Fruit fly (Drosophila melanogaster) whole organism, prepupa: ENCODE data around the gene CG34135.

ENCODE experiments used
- CG10631 ChIP-seq: fragments of 200-800 bp; sonication (Bioruptor generic); optimal IDR thresholded peaks from 2 replicates; lab custom pipeline; 2016; ENCODE audit warnings: missing biosample characterization, missing genetic modification characterization
- CG10669 ChIP-seq: fragments of 200-800 bp; sonication (Bioruptor generic); optimal IDR thresholded peaks from 3 replicates; lab custom pipeline; 2018; ENCODE audit warnings: missing biosample characterization, mild to moderate bottlenecking, missing genetic modification characterization, moderate library complexity
- CG11294 ChIP-seq: fragments of 200-800 bp; sonication (Bioruptor generic); IDR thresholded peaks from 2 replicates; pipeline ENCODE4 v1.3.6; 2022; ENCODE audit warnings: missing biosample characterization, missing genetic modification characterization
- CG11762 ChIP-seq: fragments of 200-800 bp; sonication (Bioruptor generic); optimal IDR thresholded peaks from 3 replicates; lab custom pipeline; 2016; ENCODE audit warnings: missing biosample characterization, missing genetic modification characterization; ENCODE audit not compliant: insufficient read depth
- CG11902 ChIP-seq: fragments of 200-800 bp; sonication (Bioruptor generic); optimal IDR thresholded peaks from 3 replicates; lab custom pipeline; 2016; ENCODE audit warnings: missing biosample characterization, missing genetic modification characterization
- CG15336 ChIP-seq: fragments of 200-800 bp; sonication (Bioruptor generic); IDR thresholded peaks from 2 replicates; pipeline ENCODE4 v1.3.6; 2022; ENCODE audit warnings: missing biosample characterization, missing genetic modification characterization
- CG1621 ChIP-seq: fragments of 200-800 bp; sonication (Bioruptor generic); optimal IDR thresholded peaks from 3 replicates; lab custom pipeline; 2018; ENCODE audit warnings: missing biosample characterization, mild to moderate bottlenecking, missing genetic modification characterization
- CG32006 ChIP-seq: fragments of 200-800 bp; sonication (Bioruptor generic); optimal IDR thresholded peaks from 3 replicates; lab custom pipeline; 2017; ENCODE audit warnings: missing biosample characterization, mild to moderate bottlenecking, missing genetic modification characterization
- CG3919 ChIP-seq: fragments of 200-800 bp; sonication (Bioruptor generic); optimal IDR thresholded peaks from 3 replicates; lab custom pipeline; 2016; ENCODE audit warnings: missing biosample characterization, missing genetic modification characterization
- CG4318 ChIP-seq: fragments of 200-800 bp; sonication (Bioruptor generic); optimal IDR thresholded peaks from 3 replicates; lab custom pipeline; 2017; ENCODE audit warnings: missing biosample characterization, mild to moderate bottlenecking, missing genetic modification characterization
- CG6163 ChIP-seq: fragments of 200-800 bp; sonication (Bioruptor generic); IDR thresholded peaks from 3 replicates; pipeline ENCODE4 v1.3.6; 2022; ENCODE audit warnings: missing biosample characterization, missing genetic modification characterization
- CG6276 ChIP-seq: fragments of 200-800 bp; sonication (Bioruptor generic); optimal IDR thresholded peaks from 2 replicates; lab custom pipeline; 2017; ENCODE audit warnings: missing biosample characterization, mild to moderate bottlenecking, missing genetic modification characterization
- CG6808 ChIP-seq: fragments of 200-800 bp; sonication (Bioruptor generic); optimal IDR thresholded peaks from 3 replicates; lab custom pipeline; 2017; ENCODE audit warnings: missing biosample characterization, missing genetic modification characterization, mild to moderate bottlenecking, moderate library complexity, missing genetic modification reagents
- CG6854 ChIP-seq: fragments of 200-800 bp; sonication (Bioruptor generic); optimal IDR thresholded peaks from 2 replicates; lab custom pipeline; 2017; ENCODE audit warnings: missing biosample characterization, mild to moderate bottlenecking, missing genetic modification characterization
- CG7368 ChIP-seq: fragments of 200-800 bp; sonication (Bioruptor generic); optimal IDR thresholded peaks from 3 replicates; lab custom pipeline; 2016; ENCODE audit warnings: missing biosample characterization, missing genetic modification characterization
- CG8119 ChIP-seq: fragments of 200-800 bp; sonication (Bioruptor generic); IDR thresholded peaks from 3 replicates; pipeline ENCODE4 v1.3.6; 2022; ENCODE audit warnings: missing biosample characterization, missing genetic modification characterization
- CG8319 ChIP-seq: fragments of 200-800 bp; sonication (Bioruptor generic); optimal IDR thresholded peaks from 3 replicates; lab custom pipeline; 2016; ENCODE audit warnings: missing biosample characterization, missing genetic modification characterization
- CG8632 ChIP-seq: fragments of 200-800 bp; sonication (Bioruptor generic); optimal IDR thresholded peaks from 3 replicates; lab custom pipeline; 2016; ENCODE audit warnings: missing biosample characterization, missing genetic modification characterization
- CG9139 ChIP-seq: fragments of 200-800 bp; sonication (Bioruptor generic); optimal IDR thresholded peaks from 3 replicates; lab custom pipeline; 2017; ENCODE audit warnings: missing biosample characterization, mild to moderate bottlenecking, missing genetic modification characterization
- Eip75B ChIP-seq: fragments of 200-800 bp; sonication (Bioruptor generic); optimal IDR thresholded peaks from 3 replicates; lab custom pipeline; 2016; ENCODE audit warnings: missing biosample characterization, missing genetic modification characterization
- Eip78C ChIP-seq: fragments of 200-800 bp; sonication (Bioruptor generic); peaks from one replicate; lab custom pipeline; 2016; ENCODE audit warnings: missing biosample characterization, missing genetic modification characterization
- Eip93F ChIP-seq: fragments of 200-800 bp; sonication (Bioruptor generic); optimal IDR thresholded peaks from 2 replicates; lab custom pipeline; 2016; ENCODE audit warnings: missing biosample characterization, mild to moderate bottlenecking, missing genetic modification characterization
- Ets21C ChIP-seq: fragments of 200-800 bp; sonication (Bioruptor generic); optimal IDR thresholded peaks from 3 replicates; lab custom pipeline; 2016; ENCODE audit warnings: missing biosample characterization, missing genetic modification characterization
- Ets96B ChIP-seq: fragments of 200-800 bp; optimal IDR thresholded peaks from 2 replicates; lab custom pipeline; 2019; ENCODE audit warnings: missing biosample characterization, mild to moderate bottlenecking, missing genetic modification characterization, moderate library complexity
- Gug ChIP-seq: fragments of 200-800 bp; sonication (Bioruptor generic); IDR thresholded peaks from 2 replicates; pipeline ENCODE4 v1.3.6; 2022; ENCODE audit warnings: missing biosample characterization, missing genetic modification characterization
- Hr38 ChIP-seq: sonication (Bioruptor generic); optimal IDR thresholded peaks from 2 replicates; lab custom pipeline; 2016; ENCODE audit warnings: missing biosample characterization, missing genetic modification characterization
- Lpt ChIP-seq: fragments of 200-800 bp; sonication (Bioruptor generic); optimal IDR thresholded peaks from 3 replicates; lab custom pipeline; 2016; ENCODE audit warnings: missing biosample characterization, missing genetic modification characterization
- Met ChIP-seq: fragments of 200-800 bp; sonication (Bioruptor generic); optimal IDR thresholded peaks from 3 replicates; lab custom pipeline; 2016; ENCODE audit warnings: missing biosample characterization, missing genetic modification characterization
- OdsH ChIP-seq: fragments of 200-800 bp; sonication (Bioruptor generic); optimal IDR thresholded peaks from 3 replicates; lab custom pipeline; 2016; ENCODE audit warnings: missing biosample characterization, missing genetic modification characterization
- Sox102F ChIP-seq: fragments of 200-800 bp; sonication (Bioruptor generic); optimal IDR thresholded peaks from 2 replicates; lab custom pipeline; 2016; ENCODE audit warnings: missing biosample characterization, mild to moderate bottlenecking, missing genetic modification characterization
- Sox14 ChIP-seq: fragments of 200-800 bp; sonication (Bioruptor generic); optimal IDR thresholded peaks from 3 replicates; lab custom pipeline; 2016; ENCODE audit warnings: missing biosample characterization, missing genetic modification characterization
- Sox15 ChIP-seq: fragments of 200-800 bp; sonication (Bioruptor generic); optimal IDR thresholded peaks from 3 replicates; lab custom pipeline; 2016; ENCODE audit warnings: missing biosample characterization, missing genetic modification characterization
- acj6 ChIP-seq: fragments of 200-800 bp; sonication (Bioruptor generic); optimal IDR thresholded peaks from 3 replicates; lab custom pipeline; 2016; ENCODE audit warnings: missing biosample characterization, missing genetic modification characterization
- cyc ChIP-seq: fragments of 200-800 bp; sonication (Bioruptor generic); optimal IDR thresholded peaks from 3 replicates; lab custom pipeline; 2016; ENCODE audit warnings: missing biosample characterization, missing genetic modification characterization
- eg ChIP-seq: fragments of 200-800 bp; sonication (Bioruptor generic); IDR thresholded peaks from 3 replicates; pipeline ENCODE4 v1.3.6; 2022; ENCODE audit warnings: missing biosample characterization, missing genetic modification characterization
- esn ChIP-seq: fragments of 200-800 bp; sonication (Bioruptor generic); optimal IDR thresholded peaks from 2 replicates; lab custom pipeline; 2016; ENCODE audit warnings: missing biosample characterization, mild to moderate bottlenecking, missing genetic modification characterization, moderate library complexity
- fd59A ChIP-seq: fragments of 200-800 bp; sonication (Bioruptor generic); optimal IDR thresholded peaks from 2 replicates; lab custom pipeline; 2017; ENCODE audit warnings: missing biosample characterization, mild to moderate bottlenecking, missing genetic modification characterization, missing genetic modification reagents
- fd85E ChIP-seq: fragments of 200-800 bp; sonication (Bioruptor generic); optimal IDR thresholded peaks from 3 replicates; lab custom pipeline; 2016; ENCODE audit warnings: missing biosample characterization, missing genetic modification characterization
- fkh ChIP-seq: fragments of 200-800 bp; sonication (Bioruptor generic); optimal IDR thresholded peaks from 3 replicates; lab custom pipeline; 2017; ENCODE audit warnings: missing biosample characterization, mild to moderate bottlenecking, missing genetic modification characterization, moderate library complexity
- lz ChIP-seq: fragments of 200-800 bp; sonication (Bioruptor generic); optimal IDR thresholded peaks from 3 replicates; lab custom pipeline; 2016; ENCODE audit warnings: missing biosample characterization, missing genetic modification characterization
- net ChIP-seq: fragments of 200-800 bp; sonication (Bioruptor generic); optimal IDR thresholded peaks from 3 replicates; lab custom pipeline; 2016; ENCODE audit warnings: missing biosample characterization, missing genetic modification characterization
- pdm3 ChIP-seq: fragments of 200-800 bp; sonication (Bioruptor generic); optimal IDR thresholded peaks from 3 replicates; lab custom pipeline; 2016; ENCODE audit warnings: missing biosample characterization, missing genetic modification characterization
- salr ChIP-seq, 2 experiments: fragments of 200-800 bp; sonication (Bioruptor generic); optimal IDR thresholded peaks; 3 replicates each; lab custom pipeline; 2016 to 2018; ENCODE audit warnings: missing biosample characterization in 2 of 2, missing genetic modification characterization in 2 of 2, mild to moderate bottlenecking in 1 of 2
- spab ChIP-seq: fragments of 200-800 bp; sonication (Bioruptor generic); optimal IDR thresholded peaks from 2 replicates; lab custom pipeline; 2017; ENCODE audit warnings: missing biosample characterization, mild to moderate bottlenecking, missing genetic modification characterization, missing genetic modification reagents
- ss ChIP-seq, 2 experiments: fragments of 200-800 bp; sonication (Bioruptor generic); optimal IDR thresholded peaks; 2 replicates in 1 of 2; 3 replicates in 1 of 2; lab custom pipeline; 2017 to 2018; ENCODE audit warnings: mild to moderate bottlenecking in 2 of 2, missing biosample characterization in 2 of 2, missing genetic modification characterization in 2 of 2, moderate library complexity in 1 of 2
- svp ChIP-seq: fragments of 200-800 bp; sonication (Bioruptor generic); peaks from one replicate; lab custom pipeline; 2016; ENCODE audit warnings: missing biosample characterization, missing genetic modification characterization
- topi ChIP-seq: fragments of 200-800 bp; sonication (Bioruptor generic); optimal IDR thresholded peaks from 3 replicates; lab custom pipeline; 2016; ENCODE audit warnings: missing biosample characterization, missing genetic modification characterization

Gene CG34135

dm6 chr3R:8739161-8739783 is 28.7 kb downstream of the CG34135 start (continued):
- TF ChIP-seq Sox14 (GFP tag; lab: Kevin White, UChicago) = no peak
- no peak for TF ChIP-seq eg (GFP tag; lab: Robert Waterston, UW)
- TF ChIP-seq acj6 (GFP tag; lab: Kevin White, UChicago) = no peak
- no peak for TF ChIP-seq CG8319
- peak; percentile 27 for TF ChIP-seq Eip75B
- peak; percentile 33 for TF ChIP-seq esn (GFP tag; lab: Kevin White, UChicago)

dm6 chr3R:8731597-8732263 is 36.3 kb downstream of the CG34135 start, which contains the start of the genes M1BP and CG8202:
Gene M1BP (minus strand): TSS chr3R:8731698.
Gene CG8202 (plus strand): TSS chr3R:8732091.
- TF ChIP-seq Sox14 (GFP tag; lab: Kevin White, UChicago) = peak; percentile 71
- peak; percentile 44 for TF ChIP-seq Eip93F
- TF ChIP-seq Gug (GFP tag; lab: Robert Waterston, UW) = 0 out of 2 replicates have a peak, but pooled peaks have one; percentile 30
- no peak for TF ChIP-seq CG6276 (GFP tag; lab: Kevin White, UChicago)
- TF ChIP-seq fd59A = peak; percentile 38
- TF ChIP-seq lz (GFP tag; lab: Kevin White, UChicago) = peak; percentile 81
- peak; percentile 73 for TF ChIP-seq Lpt (GFP tag; lab: Kevin White, UChicago)
- no peak for TF ChIP-seq Eip78C
- TF ChIP-seq CG3919 (GFP tag; lab: Kevin White, UChicago) = peak; percentile 86
- peak; percentile 79 for TF ChIP-seq CG7368
- peak; percentile 93 for TF ChIP-seq CG10631 (GFP tag; lab: Kevin White, UChicago)
- peak; percentile 96 for TF ChIP-seq CG11762 (GFP tag; lab: Kevin White, UChicago)
- TF ChIP-seq CG11294 (GFP tag; lab: Robert Waterston, UW) = peak; percentile 54; the same call in 1 of the 2 replicates
- TF ChIP-seq CG1621 = no peak
- peak; percentile 84 for TF ChIP-seq acj6 (GFP tag; lab: Kevin White, UChicago)
- no peak for TF ChIP-seq CG6808 (GFP tag; lab: Kevin White, UChicago)
- TF ChIP-seq Hr38 = no peak
- no peak for TF ChIP-seq svp
- peak; percentile 72 for TF ChIP-seq cyc (GFP tag; lab: Kevin White, UChicago)
- peak; percentile 75 for TF ChIP-seq CG6854 (GFP tag; lab: Kevin White, UChicago)
- no peak for TF ChIP-seq fd85E (GFP tag; lab: Kevin White, UChicago)
- no peak; the same call in 2 of the 3 replicates for TF ChIP-seq eg (GFP tag; lab: Robert Waterston, UW)
- no peak; the same call in 2 of the 3 replicates for TF ChIP-seq CG6163 (GFP tag; lab: Robert Waterston, UW)
- TF ChIP-seq ss (GFP tag; optimal IDR thresholded peaks at IDR 0.05; lab: Kevin White, UChicago) = no peak
- peak; percentile 91 for TF ChIP-seq esn (GFP tag; lab: Kevin White, UChicago)
- no peak for TF ChIP-seq CG9139
- no peak for TF ChIP-seq Met (GFP tag; lab: Kevin White, UChicago)
- TF ChIP-seq Sox15 = peak; percentile 81
- peak; percentile 62 for TF ChIP-seq Ets21C
- no peak; the same call in 1 of the 3 replicates for TF ChIP-seq CG8119 (GFP tag; lab: Robert Waterston, UW)
- peak; percentile 93 for TF ChIP-seq CG32006 (GFP tag; lab: Kevin White, UChicago)
- peak; percentile 89 for TF ChIP-seq OdsH
- peak; percentile 74 for TF ChIP-seq CG10669
- TF ChIP-seq fkh = peak; percentile 67
- TF ChIP-seq Sox102F (GFP tag; lab: Kevin White, UChicago) = no peak
- peak; percentile 69 for TF ChIP-seq CG15336 (GFP tag; lab: Robert Waterston, UW)
- no peak for TF ChIP-seq net (GFP tag; lab: Kevin White, UChicago)
- peak; percentile 86 for TF ChIP-seq Ets96B (tag; lab: Kevin White, UChicago)
- peak; percentile 76 for TF ChIP-seq topi (GFP tag; lab: Kevin White, UChicago)
- peak; percentile 73 for TF ChIP-seq spab
- no peak for TF ChIP-seq pdm3 (GFP tag; lab: Kevin White, UChicago)
- no peak for TF ChIP-seq CG4318
- peak in 1 of 2 experiments; percentile 43 for TF ChIP-seq salr (GFP tag; optimal IDR thresholded peaks at IDR 0.05; lab: Kevin White, UChicago)
- peak; percentile 82 for TF ChIP-seq CG11902
- TF ChIP-seq CG8632 (GFP tag; lab: Kevin White, UChicago) = peak; percentile 91
